Worm (Caenorhabditis elegans) whole organism, L1 larva: Measurements from ENCODE around the gene glp-1.

Source experiments
- fkh-10 ChIP-seq: sonication (generic microtip); optimal IDR thresholded peaks from 2 replicates; lab custom pipeline; 2017; ENCODE audit warnings: missing biosample characterization, missing genetic modification reagents, missing genetic modification characterization
- irx-1 ChIP-seq: sonication (generic microtip); optimal IDR thresholded peaks from 2 replicates; lab custom pipeline; 2016; ENCODE audit warnings: missing genetic modification characterization, missing compliant biosample characterization

ce11 chrIII:9053263-9053662 is 38.8 kb upstream of the glp-1 start:
- TF ChIP-seq fkh-10 (no peak), irx-1 (tag; lab: Kevin White, UChicago) (no peak)
